Fruit fly (Drosophila melanogaster) whole organism: ENCODE results near the gene Cpr76Bd.

Experiments
- EcR ChIP-seq, 2 experiments: fragments of >200 bp; optimal IDR thresholded peaks; 2 replicates each; lab custom pipeline; 2017; ENCODE audit warnings: missing biosample characterization in 2 of 2, missing genetic modification characterization in 2 of 2, missing genetic modification reagents in 2 of 2
- pan ChIP-seq: fragments of >200 bp; optimal IDR thresholded peaks from 2 replicates; lab custom pipeline; 2017

DNA sequence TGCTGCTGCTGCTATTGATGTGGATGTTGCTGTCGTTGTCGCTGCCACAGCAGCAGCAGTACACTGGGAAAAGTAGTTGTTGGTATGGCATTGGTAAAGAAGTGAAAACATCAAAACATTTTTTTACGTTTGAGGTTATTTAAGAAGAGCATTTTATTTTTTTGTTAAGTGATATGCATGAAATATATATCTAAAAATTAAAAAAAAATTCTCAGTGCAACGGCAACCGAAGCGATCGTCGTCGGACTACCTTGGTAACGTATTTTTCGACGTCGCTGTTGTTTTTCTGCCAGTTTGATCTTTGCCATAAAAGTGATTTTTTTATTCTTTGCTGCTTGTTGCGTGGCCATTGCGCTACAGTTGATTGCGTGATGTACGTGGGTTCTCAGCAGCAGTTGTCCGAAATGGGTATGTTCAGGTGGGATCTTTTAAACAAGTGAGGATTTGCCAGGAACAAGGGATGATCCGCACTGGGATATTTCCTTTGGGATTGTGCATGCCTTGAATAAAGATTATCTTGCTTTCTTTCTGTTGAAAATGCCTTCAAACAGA lies 28.2 kb downstream of the Cpr76Bd start:
- TF ChIP-seq EcR (GFP tag; optimal IDR thresholded peaks at IDR 0.05; lab: Kevin White, UChicago) = no peak
- TF ChIP-seq pan (lab: Kevin White, UChicago) = no peak
